Fruit fly (Drosophila melanogaster) ovary, adult (tissue): ENCODE data around the gene Alms1a.
A peak's percentile ranks its signal among the peaks of the same experiment; 100 is the strongest.

ENCODE experiments used
- CG17801 ChIP-seq: fragments of 200-800 bp; optimal IDR thresholded peaks from 2 replicates; lab custom pipeline; 2019; ENCODE audit warnings: missing biosample characterization, mild to moderate bottlenecking, missing genetic modification characterization, moderate library complexity; ENCODE audit not compliant: partially characterized antibody

Gene Alms1a

dm6 chrX:4609737-4610136 lies 26.1 kb downstream of the Alms1a start:
- TF ChIP-seq CG17801 (GFP tag; lab: Kevin White, UChicago) = no peak

- no peak for TF ChIP-seq CG17801 (GFP tag; lab: Kevin White, UChicago)
These were observed 29.4 kb downstream of the Alms1a start for dm6 chrX:4606447-4606846.

dm6 chrX:4605313-4605712 lies 30.5 kb downstream of the Alms1a start:
- peak; percentile 24 for TF ChIP-seq CG17801 (GFP tag; lab: Kevin White, UChicago)

- TF ChIP-seq CG17801 (GFP tag; lab: Kevin White, UChicago) = no peak
These were observed 31.3 kb downstream of the Alms1a start for dm6 chrX:4604553-4604952.

- TF ChIP-seq CG17801 (GFP tag; lab: Kevin White, UChicago) = no peak
These were observed 31.7 kb downstream of the Alms1a start for dm6 chrX:4604107-4604506.

- TF ChIP-seq CG17801 (GFP tag; lab: Kevin White, UChicago) = no peak
These were observed 35.8 kb downstream of the Alms1a start for dm6 chrX:4599897-4600469.

dm6 chrX:4596467-4597183 lies 39.2 kb downstream of the Alms1a start:
- TF ChIP-seq CG17801 (GFP tag; lab: Kevin White, UChicago) = no peak

dm6 chrX:4592258-4592657 lies 43.5 kb downstream of the Alms1a start:
- no peak for TF ChIP-seq CG17801 (GFP tag; lab: Kevin White, UChicago)

dm6 chrX:4590772-4591064 lies 45.1 kb downstream of the Alms1a start:
- TF ChIP-seq CG17801 (GFP tag; lab: Kevin White, UChicago) = peak; percentile 45

- TF ChIP-seq CG17801 (GFP tag; lab: Kevin White, UChicago) = peak; percentile 77
These were observed 45.6 kb downstream of the Alms1a start for dm6 chrX:4589951-4590771.

dm6 chrX:4588981-4589380 lies 46.8 kb downstream of the Alms1a start:
- TF ChIP-seq CG17801 (GFP tag; lab: Kevin White, UChicago) = no peak

- TF ChIP-seq CG17801 (GFP tag; lab: Kevin White, UChicago) = no peak
These were observed 48.2 kb downstream of the Alms1a start for dm6 chrX:4587584-4587983.

dm6 chrX:4582422-4582821 lies 53.4 kb downstream of the Alms1a start:
- TF ChIP-seq CG17801 (GFP tag; lab: Kevin White, UChicago) = no peak

- no peak for TF ChIP-seq CG17801 (GFP tag; lab: Kevin White, UChicago)
These were observed 54.0 kb downstream of the Alms1a start for dm6 chrX:4581769-4582168.
